Worm (Caenorhabditis elegans): ENCODE data around the gene col-89.

- TF ChIP-seq xbp-1 (tag; optimal IDR thresholded peaks at IDR 0.05) (no peak), dpl-1 (GFP tag; optimal IDR thresholded peaks at IDR 0.05) (no peak), zag-1 (tag; optimal IDR thresholded peaks at IDR 0.05) (no peak), unc-62 (GFP tag; optimal IDR thresholded peaks at IDR 0.05) (no peak), ztf-11 (tag; optimal IDR thresholded peaks at IDR 0.05) (no peak), C04F5.9 (tag; optimal IDR thresholded peaks at IDR 0.05) (no peak), nhr-12 (tag; optimal IDR thresholded peaks at IDR 0.05) (no peak), ceh-82 (tag; optimal IDR thresholded peaks at IDR 0.05) (no peak), elt-3 (tag; optimal IDR thresholded peaks at IDR 0.05) (no peak), nhr-237 (tag; optimal IDR thresholded peaks at IDR 0.05) (no peak)
Observed at ce11 chrIII:4734056-4734455, 13.9 kb upstream of the col-89 start, which contains the start of gene F17C8.9.

Data from whole organism, L1 larva.